Worm (Caenorhabditis elegans): Measurements from ENCODE around the gene K08D8.10.

K08D8.10 gene

ce11 chrIV:12924332-12924731 is 24.0 kb downstream of the K08D8.10 start, which contains the start of gene srlf-4:
srlf-4 (minus strand) TSS chrIV:12924432.
- no peak for TF ChIP-seq unc-62 (GFP tag; optimal IDR thresholded peaks at IDR 0.05)
- 0 out of 2 replicates have a peak, but pooled peaks have one; percentile 34 for TF ChIP-seq bed-1 (GFP tag; IDR thresholded peaks at IDR 0.05)

ce11 chrIV:12926639-12927038 is 26.3 kb downstream of the K08D8.10 start, which contains the start of gene srlf-5:
srlf-5 (minus strand) TSS chrIV:12926739.
- TF ChIP-seq lin-26 (GFP tag; IDR thresholded peaks at IDR 0.05) (no peak), mcd-1 (GFP tag; IDR thresholded peaks at IDR 0.05) (no peak), ama-1 (optimal IDR thresholded peaks at IDR 0.05) (no peak), ama-1 (GFP tag; optimal IDR thresholded peaks at IDR 0.05) (no peak), nfya-2 (GFP tag; IDR thresholded peaks at IDR 0.05) (no peak), K11D2.4 (GFP tag; IDR thresholded peaks at IDR 0.05) (no peak), dpl-1 (GFP tag; optimal IDR thresholded peaks at IDR 0.05) (no peak), mes-4 (tag; optimal IDR thresholded peaks at IDR 0.05) (no peak), F22D6.2 (tag; optimal IDR thresholded peaks at IDR 0.05) (no peak), aptf-2 (GFP tag; conservative IDR thresholded peaks at IDR 0.05) (no peak), zim-3 (tag; optimal IDR thresholded peaks at IDR 0.05) (no peak), him-1 (tag; optimal IDR thresholded peaks at IDR 0.05) (no peak), pbrm-1 (GFP tag; IDR thresholded peaks at IDR 0.05) (no peak), rpc-1 (optimal IDR thresholded peaks at IDR 0.05) (no peak), rpc-1 (tag; optimal IDR thresholded peaks at IDR 0.05) (no peak), hmg-20 (GFP tag; IDR thresholded peaks at IDR 0.05) (no peak), sea-2 (GFP tag; IDR thresholded peaks at IDR 0.05) (no peak), T26A5.8 (tag; optimal IDR thresholded peaks at IDR 0.05) (no peak)

ce11 chrIV:12936221-12936776 is 35.9 kb downstream of the K08D8.10 start, which contains the start of the genes cld-1 and dod-21:
cld-1 (minus strand) TSS chrIV:12936271.
dod-21 (plus strand) TSS chrIV:12936738.
- TF ChIP-seq hmg-1.2 (GFP tag; IDR thresholded peaks at IDR 0.05) (no peak), attf-5 (GFP tag; optimal IDR thresholded peaks at IDR 0.05) (no peak), pbrm-1 (GFP tag; IDR thresholded peaks at IDR 0.05) (no peak), lin-26 (GFP tag; IDR thresholded peaks at IDR 0.05) (no peak), nhr-80 (tag; optimal IDR thresholded peaks at IDR 0.05) (peak; percentile 69), nfyb-1 (GFP tag; IDR thresholded peaks at IDR 0.05) (peak; percentile 78), Y67H2A.10 (GFP tag; conservative IDR thresholded peaks at IDR 0.05) (no peak), F23B12.7 (tag; optimal IDR thresholded peaks at IDR 0.05; ENCODE audit: insufficient read depth) (no peak)

ce11 chrIV:12941254-12941653 is 40.9 kb downstream of the K08D8.10 start, which contains the start of gene dod-24:
dod-24 (minus strand) TSS chrIV:12941354.
- TF ChIP-seq attf-5 (GFP tag; optimal IDR thresholded peaks at IDR 0.05): no peak
- no peak for TF ChIP-seq ceh-100 (GFP tag; IDR thresholded peaks at IDR 0.05)
- no peak for TF ChIP-seq F23B12.7 (tag; optimal IDR thresholded peaks at IDR 0.05; ENCODE audit: insufficient read depth)

ce11 chrIV:12942633-12943032 is 42.3 kb downstream of the K08D8.10 start, which contains the start of gene dct-19:
dct-19 (plus strand) TSS chrIV:12942933.
- TF ChIP-seq nhr-27 (tag; optimal IDR thresholded peaks at IDR 0.05) (no peak), attf-5 (GFP tag; optimal IDR thresholded peaks at IDR 0.05) (no peak), gei-17 (GFP tag; optimal IDR thresholded peaks at IDR 0.05) (no peak), athp-1 (tag; optimal IDR thresholded peaks at IDR 0.05) (no peak), ceh-40 (GFP tag; IDR thresholded peaks at IDR 0.05) (no peak), F52B5.7 (tag; optimal IDR thresholded peaks at IDR 0.05) (no peak), akir-1 (GFP tag; optimal IDR thresholded peaks at IDR 0.05) (no peak), rec-8 (tag; optimal IDR thresholded peaks at IDR 0.05) (no peak), F49E8.2 (tag; optimal IDR thresholded peaks at IDR 0.05; ENCODE audit: insufficient read depth) (no peak), egl-44 (GFP tag; IDR thresholded peaks at IDR 0.05) (no peak), hlh-12 (tag; optimal IDR thresholded peaks at IDR 0.05) (no peak), Y79H2A.3 (GFP tag; conservative IDR thresholded peaks at IDR 0.05) (no peak), sptf-2 (GFP tag; optimal IDR thresholded peaks at IDR 0.05) (no peak)

All from whole organism, young adult.